Fruit fly (Drosophila melanogaster) whole organism, prepupa: ENCODE results near the gene CG17477.

Experiments used
- Blimp-1 ChIP-seq: fragments of 200-800 bp; sonication (Bioruptor generic); optimal IDR thresholded peaks from 3 replicates; lab custom pipeline; 2017; ENCODE audit warnings: missing biosample characterization, missing genetic modification characterization, mild to moderate bottlenecking, moderate library complexity, missing genetic modification reagents
- CG10669 ChIP-seq: fragments of 200-800 bp; sonication (Bioruptor generic); optimal IDR thresholded peaks from 3 replicates; lab custom pipeline; 2018; ENCODE audit warnings: missing biosample characterization, mild to moderate bottlenecking, missing genetic modification characterization, moderate library complexity
- CG11294 ChIP-seq: fragments of 200-800 bp; sonication (Bioruptor generic); IDR thresholded peaks from 2 replicates; pipeline ENCODE4 v1.3.6; 2022; ENCODE audit warnings: missing biosample characterization, missing genetic modification characterization
- CG11902 ChIP-seq: fragments of 200-800 bp; sonication (Bioruptor generic); optimal IDR thresholded peaks from 3 replicates; lab custom pipeline; 2016; ENCODE audit warnings: missing biosample characterization, missing genetic modification characterization
- CG15336 ChIP-seq: fragments of 200-800 bp; sonication (Bioruptor generic); IDR thresholded peaks from 2 replicates; pipeline ENCODE4 v1.3.6; 2022; ENCODE audit warnings: missing biosample characterization, missing genetic modification characterization
- CG1621 ChIP-seq: fragments of 200-800 bp; sonication (Bioruptor generic); optimal IDR thresholded peaks from 3 replicates; lab custom pipeline; 2018; ENCODE audit warnings: missing biosample characterization, mild to moderate bottlenecking, missing genetic modification characterization
- CG31627 ChIP-seq: fragments of 200-800 bp; sonication (Bioruptor generic); optimal IDR thresholded peaks from 3 replicates; lab custom pipeline; 2016; ENCODE audit warnings: missing biosample characterization, missing genetic modification characterization
- CG32006 ChIP-seq: fragments of 200-800 bp; sonication (Bioruptor generic); optimal IDR thresholded peaks from 3 replicates; lab custom pipeline; 2017; ENCODE audit warnings: missing biosample characterization, mild to moderate bottlenecking, missing genetic modification characterization
- CG34406 ChIP-seq: fragments of 200-800 bp; sonication (Bioruptor generic); optimal IDR thresholded peaks from 3 replicates; lab custom pipeline; 2016; ENCODE audit warnings: missing biosample characterization, missing genetic modification characterization
- CG4318 ChIP-seq: fragments of 200-800 bp; sonication (Bioruptor generic); optimal IDR thresholded peaks from 3 replicates; lab custom pipeline; 2017; ENCODE audit warnings: missing biosample characterization, mild to moderate bottlenecking, missing genetic modification characterization
- CG6163 ChIP-seq: fragments of 200-800 bp; sonication (Bioruptor generic); IDR thresholded peaks from 3 replicates; pipeline ENCODE4 v1.3.6; 2022; ENCODE audit warnings: missing biosample characterization, missing genetic modification characterization
- CG6792 ChIP-seq: fragments of 200-800 bp; sonication (Bioruptor generic); optimal IDR thresholded peaks from 3 replicates; lab custom pipeline; 2016; ENCODE audit warnings: missing biosample characterization, missing genetic modification characterization
- CG6854 ChIP-seq: fragments of 200-800 bp; sonication (Bioruptor generic); optimal IDR thresholded peaks from 2 replicates; lab custom pipeline; 2017; ENCODE audit warnings: missing biosample characterization, mild to moderate bottlenecking, missing genetic modification characterization
- CG8119 ChIP-seq: fragments of 200-800 bp; sonication (Bioruptor generic); IDR thresholded peaks from 3 replicates; pipeline ENCODE4 v1.3.6; 2022; ENCODE audit warnings: missing biosample characterization, missing genetic modification characterization
- Eip75B ChIP-seq: fragments of 200-800 bp; sonication (Bioruptor generic); optimal IDR thresholded peaks from 3 replicates; lab custom pipeline; 2016; ENCODE audit warnings: missing biosample characterization, missing genetic modification characterization
- Eip78C ChIP-seq: fragments of 200-800 bp; sonication (Bioruptor generic); peaks from one replicate; lab custom pipeline; 2016; ENCODE audit warnings: missing biosample characterization, missing genetic modification characterization
- Ets96B ChIP-seq: fragments of 200-800 bp; optimal IDR thresholded peaks from 2 replicates; lab custom pipeline; 2019; ENCODE audit warnings: missing biosample characterization, mild to moderate bottlenecking, missing genetic modification characterization, moderate library complexity
- Gug ChIP-seq: fragments of 200-800 bp; sonication (Bioruptor generic); IDR thresholded peaks from 2 replicates; pipeline ENCODE4 v1.3.6; 2022; ENCODE audit warnings: missing biosample characterization, missing genetic modification characterization
- Hr38 ChIP-seq: sonication (Bioruptor generic); optimal IDR thresholded peaks from 2 replicates; lab custom pipeline; 2016; ENCODE audit warnings: missing biosample characterization, missing genetic modification characterization
- Lpt ChIP-seq: fragments of 200-800 bp; sonication (Bioruptor generic); optimal IDR thresholded peaks from 3 replicates; lab custom pipeline; 2016; ENCODE audit warnings: missing biosample characterization, missing genetic modification characterization
- Met ChIP-seq: fragments of 200-800 bp; sonication (Bioruptor generic); optimal IDR thresholded peaks from 3 replicates; lab custom pipeline; 2016; ENCODE audit warnings: missing biosample characterization, missing genetic modification characterization
- Sox102F ChIP-seq: fragments of 200-800 bp; sonication (Bioruptor generic); optimal IDR thresholded peaks from 2 replicates; lab custom pipeline; 2016; ENCODE audit warnings: missing biosample characterization, mild to moderate bottlenecking, missing genetic modification characterization
- Sox14 ChIP-seq: fragments of 200-800 bp; sonication (Bioruptor generic); optimal IDR thresholded peaks from 3 replicates; lab custom pipeline; 2016; ENCODE audit warnings: missing biosample characterization, missing genetic modification characterization
- cyc ChIP-seq: fragments of 200-800 bp; sonication (Bioruptor generic); optimal IDR thresholded peaks from 3 replicates; lab custom pipeline; 2016; ENCODE audit warnings: missing biosample characterization, missing genetic modification characterization
- dsx ChIP-seq: fragments of 200-800 bp; optimal IDR thresholded peaks from 3 replicates; lab custom pipeline; 2019; ENCODE audit warnings: missing biosample characterization, mild to moderate bottlenecking, missing genetic modification characterization, moderate library complexity; ENCODE audit not compliant: poor library complexity, severe bottlenecking
- eg ChIP-seq: fragments of 200-800 bp; sonication (Bioruptor generic); IDR thresholded peaks from 3 replicates; pipeline ENCODE4 v1.3.6; 2022; ENCODE audit warnings: missing biosample characterization, missing genetic modification characterization
- esn ChIP-seq: fragments of 200-800 bp; sonication (Bioruptor generic); optimal IDR thresholded peaks from 2 replicates; lab custom pipeline; 2016; ENCODE audit warnings: missing biosample characterization, mild to moderate bottlenecking, missing genetic modification characterization, moderate library complexity
- fd59A ChIP-seq: fragments of 200-800 bp; sonication (Bioruptor generic); optimal IDR thresholded peaks from 2 replicates; lab custom pipeline; 2017; ENCODE audit warnings: missing biosample characterization, mild to moderate bottlenecking, missing genetic modification characterization, missing genetic modification reagents
- fd85E ChIP-seq: fragments of 200-800 bp; sonication (Bioruptor generic); optimal IDR thresholded peaks from 3 replicates; lab custom pipeline; 2016; ENCODE audit warnings: missing biosample characterization, missing genetic modification characterization
- lz ChIP-seq: fragments of 200-800 bp; sonication (Bioruptor generic); optimal IDR thresholded peaks from 3 replicates; lab custom pipeline; 2016; ENCODE audit warnings: missing biosample characterization, missing genetic modification characterization
- net ChIP-seq: fragments of 200-800 bp; sonication (Bioruptor generic); optimal IDR thresholded peaks from 3 replicates; lab custom pipeline; 2016; ENCODE audit warnings: missing biosample characterization, missing genetic modification characterization
- spab ChIP-seq: fragments of 200-800 bp; sonication (Bioruptor generic); optimal IDR thresholded peaks from 2 replicates; lab custom pipeline; 2017; ENCODE audit warnings: missing biosample characterization, mild to moderate bottlenecking, missing genetic modification characterization, missing genetic modification reagents
- ss ChIP-seq, 2 experiments: fragments of 200-800 bp; sonication (Bioruptor generic); optimal IDR thresholded peaks; 2 replicates in 1 of 2; 3 replicates in 1 of 2; lab custom pipeline; 2017 to 2018; ENCODE audit warnings: mild to moderate bottlenecking in 2 of 2, missing biosample characterization in 2 of 2, missing genetic modification characterization in 2 of 2, moderate library complexity in 1 of 2
- svp ChIP-seq: fragments of 200-800 bp; sonication (Bioruptor generic); peaks from one replicate; lab custom pipeline; 2016; ENCODE audit warnings: missing biosample characterization, missing genetic modification characterization
- vri ChIP-seq: fragments of 200-800 bp; sonication (Bioruptor generic); optimal IDR thresholded peaks from 3 replicates; lab custom pipeline; 2016; ENCODE audit warnings: missing biosample characterization, mild to moderate bottlenecking, missing genetic modification characterization

Gene CG17477

DNA sequence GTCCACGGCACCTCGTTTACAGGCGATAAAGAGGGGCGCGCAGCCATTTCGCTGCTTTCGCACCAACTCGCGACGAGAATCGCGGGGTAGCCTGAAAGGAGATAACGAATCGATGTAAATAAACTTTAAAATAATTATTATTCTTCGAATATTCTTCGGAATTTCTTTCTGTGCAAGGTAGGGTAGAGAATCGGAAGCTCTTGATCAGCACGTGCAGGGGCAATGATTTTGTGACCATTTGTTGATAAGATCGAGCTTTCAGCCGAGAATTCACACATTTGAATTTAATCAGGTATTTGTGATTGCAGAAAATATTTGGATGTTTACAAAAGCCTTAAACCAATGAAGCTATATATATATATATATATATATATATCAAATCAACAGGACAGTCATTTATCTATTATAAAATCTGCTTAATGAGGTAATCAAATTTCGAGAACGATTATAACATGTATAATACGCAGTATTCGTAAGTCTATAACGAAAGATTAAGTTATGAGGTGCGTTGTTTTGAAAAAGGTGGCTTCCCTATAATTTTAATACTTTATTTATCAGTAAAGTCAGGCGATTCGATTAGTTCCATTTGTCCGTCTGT lies 21.0 kb upstream of the CG17477 start:
- TF ChIP-seq svp (GFP tag; lab: Kevin White, UChicago) (peak; percentile 86), cyc (GFP tag; lab: Kevin White, UChicago) (no peak)

DNA sequence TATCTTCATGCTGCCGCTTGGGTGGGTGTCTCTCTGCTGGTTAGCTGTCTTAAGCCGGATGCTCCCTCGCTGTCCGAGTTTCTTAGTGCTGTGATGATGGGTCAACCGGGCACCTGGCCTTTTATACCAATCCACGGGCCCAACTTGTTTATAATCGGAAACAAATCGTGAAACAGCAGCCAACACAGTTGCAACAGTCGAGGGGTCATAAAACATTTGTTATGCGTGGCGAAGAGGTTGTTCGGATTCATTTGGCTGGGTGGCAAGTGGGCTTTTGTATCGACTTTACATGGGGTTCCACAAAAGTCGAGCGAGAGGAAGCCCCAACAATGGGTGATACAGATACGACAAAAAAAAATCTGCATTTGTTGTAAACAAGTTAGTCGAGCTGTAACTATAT lies 15.6 kb upstream of the CG17477 start, which contains the start of gene TwdlW:
Gene TwdlW, minus strand, starts transcription at position 101 of the 400 bp plus-strand sequence.
- TF ChIP-seq eg (GFP tag; lab: Robert Waterston, UW) (no peak), fd85E (GFP tag; lab: Kevin White, UChicago) (no peak), net (GFP tag; lab: Kevin White, UChicago) (no peak), CG6163 (GFP tag; lab: Robert Waterston, UW) (no peak), ss (GFP tag; optimal IDR thresholded peaks at IDR 0.05; lab: Kevin White, UChicago) (no peak), svp (GFP tag; lab: Kevin White, UChicago) (no peak), spab (GFP tag; lab: Kevin White, UChicago) (no peak), Sox14 (GFP tag; lab: Kevin White, UChicago) (no peak), CG31627 (GFP tag; lab: Kevin White, UChicago) (no peak), CG8119 (GFP tag; lab: Robert Waterston, UW) (no peak), CG6792 (GFP tag; lab: Kevin White, UChicago) (no peak), Ets96B (no peak), Sox102F (GFP tag; lab: Kevin White, UChicago) (no peak), CG15336 (no peak), CG11902 (GFP tag; lab: Kevin White, UChicago) (no peak)

DNA sequence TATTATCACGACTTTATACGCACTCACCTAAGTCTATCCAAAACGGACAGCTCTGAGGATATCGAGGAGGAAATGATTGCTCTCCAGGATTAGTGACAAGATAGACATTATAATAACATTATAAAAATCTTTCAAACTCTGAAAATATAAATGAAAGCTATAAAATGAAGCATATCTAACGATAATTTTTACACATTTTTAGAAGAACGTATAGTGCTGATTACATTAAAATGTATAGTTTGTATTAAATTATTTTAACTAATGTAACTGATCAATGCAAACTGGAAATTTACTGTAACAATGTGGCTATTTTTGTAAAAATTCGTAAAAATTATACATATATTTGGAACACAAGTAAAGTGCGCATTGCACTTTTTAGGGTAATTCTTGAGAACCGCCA lies 12.0 kb upstream of the CG17477 start, which contains the start of gene CG5265:
Gene CG5265, plus strand, starts transcription at position 301 of the 400 bp plus-strand sequence.
- no peak for TF ChIP-seq CG6163 (GFP tag; lab: Robert Waterston, UW)
- TF ChIP-seq CG4318 (GFP tag; lab: Kevin White, UChicago), result no peak
- TF ChIP-seq CG34406 (GFP tag; lab: Kevin White, UChicago), result no peak
- TF ChIP-seq ss (GFP tag; optimal IDR thresholded peaks at IDR 0.05; lab: Kevin White, UChicago), result no peak
- no peak for TF ChIP-seq CG11902 (GFP tag; lab: Kevin White, UChicago)
- TF ChIP-seq CG32006 (GFP tag; lab: Kevin White, UChicago), result no peak
- no peak for TF ChIP-seq CG6854
- no peak for TF ChIP-seq svp (GFP tag; lab: Kevin White, UChicago)
- TF ChIP-seq vri, result no peak
- no peak for TF ChIP-seq Hr38 (GFP tag; lab: Kevin White, UChicago)
- TF ChIP-seq dsx (GFP tag; lab: Kevin White, UChicago), result no peak
- no peak for TF ChIP-seq Sox102F (GFP tag; lab: Kevin White, UChicago)

DNA sequence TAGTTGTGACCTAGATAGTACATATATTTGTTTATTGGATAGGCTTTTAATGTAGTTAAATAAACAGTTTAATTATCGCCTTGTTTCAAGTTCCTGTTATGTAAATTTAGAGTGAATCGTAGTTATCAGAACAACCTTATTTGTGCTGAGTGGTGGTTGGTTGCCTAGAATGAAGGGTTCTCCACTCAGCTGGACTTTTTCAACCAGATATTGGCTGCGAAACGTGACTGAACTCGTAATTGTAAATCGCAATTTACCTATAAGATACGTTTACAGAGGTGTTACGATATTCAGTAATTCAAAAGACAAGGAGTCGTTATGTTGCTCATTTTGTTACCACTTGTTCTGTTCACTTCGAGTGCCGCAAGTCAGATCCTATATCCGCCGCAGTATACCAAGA lies 10.9 kb upstream of the CG17477 start, which contains the start of gene CG5255:
Gene CG5255, plus strand, starts transcription at position 301 of the 400 bp plus-strand sequence.
- TF ChIP-seq Sox102F (GFP tag; lab: Kevin White, UChicago) (no peak), CG1621 (no peak), net (GFP tag; lab: Kevin White, UChicago) (no peak), Blimp-1 (no peak), dsx (GFP tag; lab: Kevin White, UChicago) (no peak), Eip75B (GFP tag; lab: Kevin White, UChicago) (no peak), CG10669 (GFP tag; lab: Kevin White, UChicago) (no peak), fd59A (GFP tag; lab: Kevin White, UChicago) (no peak), vri (no peak), CG11294 (GFP tag; lab: Robert Waterston, UW) (no peak), lz (no peak), CG32006 (GFP tag; lab: Kevin White, UChicago) (no peak), Gug (GFP tag; lab: Robert Waterston, UW) (no peak), Met (GFP tag; lab: Kevin White, UChicago) (no peak), CG31627 (GFP tag; lab: Kevin White, UChicago) (no peak), fd85E (GFP tag; lab: Kevin White, UChicago) (no peak), Eip78C (GFP tag; lab: Kevin White, UChicago) (no peak), esn (GFP tag; lab: Kevin White, UChicago) (no peak), Lpt (no peak)
- TF ChIP-seq, all 60 proteins: peak for 0
